Worm (Caenorhabditis elegans) whole organism, late embryonic: ENCODE data around the gene C06H5.6.

ENCODE experiments used
- ahr-1 ChIP-seq: sonication (generic microtip); optimal IDR thresholded peaks from 2 replicates; lab custom pipeline; 2016; ENCODE audit warnings: missing genetic modification characterization, missing compliant biosample characterization
- ceh-9 ChIP-seq: sonication (generic microtip); optimal IDR thresholded peaks from 2 replicates; lab custom pipeline; 2016; ENCODE audit warnings: mild to moderate bottlenecking, missing genetic modification characterization, inconsistent platforms, missing compliant biosample characterization
- dmd-4 ChIP-seq: sonication (generic microtip); optimal IDR thresholded peaks from 2 replicates; lab custom pipeline; 2016; ENCODE audit warnings: borderline replicate concordance, missing genetic modification characterization, missing compliant biosample characterization
- hlh-8 ChIP-seq: sonication (generic microtip); optimal IDR thresholded peaks from 2 replicates; lab custom pipeline; 2016; ENCODE audit warnings: missing genotype, missing genetic modification characterization, missing compliant biosample characterization
- nfya-1 ChIP-seq: sonication (generic microtip); optimal IDR thresholded peaks from 2 replicates; lab custom pipeline; 2017; ENCODE audit warnings: missing genetic modification characterization, mild to moderate bottlenecking, missing compliant biosample characterization, antibody characterized with exemption, moderate library complexity
- unc-42 ChIP-seq: sonication (generic microtip); optimal IDR thresholded peaks from 2 replicates; lab custom pipeline; 2016; ENCODE audit warnings: missing genotype, missing genetic modification characterization, missing compliant biosample characterization

DNA sequence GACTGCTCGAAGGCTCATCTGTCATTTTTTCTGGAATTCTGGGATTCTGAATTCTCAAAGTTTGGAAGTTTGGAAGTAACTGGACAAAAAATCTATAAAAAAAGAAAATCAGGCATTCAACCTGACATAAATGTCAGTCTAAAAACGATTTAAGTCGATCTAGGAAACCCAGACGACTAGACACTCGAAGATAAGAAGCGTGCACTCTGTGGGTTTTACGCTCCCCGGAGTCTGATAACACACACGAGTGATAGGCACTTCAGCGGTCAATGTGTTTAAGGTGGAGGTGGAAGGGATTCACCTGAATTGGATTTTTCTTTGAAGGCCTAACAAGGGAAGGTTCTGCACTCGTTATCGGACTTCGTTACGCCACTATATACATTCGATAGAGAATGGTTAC, at the start of gene C06H5.6:
- no peak for TF ChIP-seq ahr-1 (tag; lab: Kevin White, UChicago)
- no peak for TF ChIP-seq ceh-9 (tag; lab: Kevin White, UChicago)
- no peak for TF ChIP-seq hlh-8 (tag; lab: Kevin White, UChicago)
- no peak for TF ChIP-seq unc-42 (tag; lab: Kevin White, UChicago)
- TF ChIP-seq dmd-4 (tag; lab: Kevin White, UChicago) = no peak
- no peak for TF ChIP-seq nfya-1 (tag; lab: Kevin White, UChicago)
